Worm (Caenorhabditis elegans) whole organism, L2 larva: ENCODE measurements around the gene srt-48.

Experiments used
- nhr-237 ChIP-seq: fragments of 150-350 bp; optimal IDR thresholded peaks from 2 replicates; lab custom pipeline; 2014; ENCODE audit warnings: missing biosample characterization, missing genetic modification characterization
- nhr-25 ChIP-seq: fragments of 150-350 bp; sonication (generic microtip); optimal IDR thresholded peaks from 3 replicates; lab custom pipeline; 2014; ENCODE audit warnings: missing biosample characterization, missing genetic modification characterization
- ztf-11 ChIP-seq: sonication (generic microtip); optimal IDR thresholded peaks from 2 replicates; lab custom pipeline; 2017; ENCODE audit warnings: missing biosample characterization, missing genetic modification characterization

DNA sequence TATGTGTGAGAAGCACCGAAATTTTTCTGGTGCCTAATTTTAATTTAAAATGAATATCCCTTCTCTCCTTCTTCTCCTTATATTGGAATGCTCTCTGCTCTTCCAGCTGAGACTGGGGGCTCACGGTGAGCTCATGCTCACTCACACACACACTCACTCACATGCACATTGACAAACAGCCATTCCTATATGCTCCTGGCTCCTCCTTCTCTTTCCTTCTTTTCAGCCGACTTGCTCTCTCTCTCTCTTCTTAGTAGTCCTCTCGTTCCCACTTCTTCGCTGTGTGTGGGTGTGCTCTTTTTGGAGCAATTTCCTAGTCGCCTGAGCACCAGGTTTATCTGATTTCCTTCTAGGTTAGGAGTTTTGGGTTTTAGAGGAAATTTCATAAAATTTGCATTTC, 47.8 kb downstream of the srt-48 start:
- TF ChIP-seq ztf-11 (tag; lab: Kevin White, UChicago) (no peak), nhr-25 (tag; lab: Kevin White, UChicago) (no peak), nhr-237 (no peak)
